Worm (Caenorhabditis elegans): ENCODE data around the gene R07B1.5.

The R07B1.5 gene

ce11 chrX:9868820-9869219, 5.4 kb downstream of the R07B1.5 start, which contains the start of gene R07B1.7:
R07B1.7 (plus strand) TSS chrX:9869120.
- no peak for TF ChIP-seq ceh-83 (GFP tag; optimal IDR thresholded peaks at IDR 0.05)
- no peak for TF ChIP-seq unc-120 (tag; optimal IDR thresholded peaks at IDR 0.05; ENCODE audit: poor library complexity, severe bottlenecking)
- TF ChIP-seq elt-1 (tag; optimal IDR thresholded peaks at IDR 0.05; ENCODE audit: borderline replicate concordance, insufficient read depth): no peak
- TF ChIP-seq ces-1 (GFP tag; optimal IDR thresholded peaks at IDR 0.05): no peak
- TF ChIP-seq ceh-43 (GFP tag; optimal IDR thresholded peaks at IDR 0.05): no peak
- TF ChIP-seq elt-3 (tag; optimal IDR thresholded peaks at IDR 0.05): no peak
- TF ChIP-seq mls-2 (tag; optimal IDR thresholded peaks at IDR 0.05): no peak
- TF ChIP-seq drap-1 (GFP tag; optimal IDR thresholded peaks at IDR 0.05): no peak
- no peak for TF ChIP-seq unc-62 (GFP tag; optimal IDR thresholded peaks at IDR 0.05)
- no peak for TF ChIP-seq snpc-4 (tag; optimal IDR thresholded peaks at IDR 0.05)
- no peak for TF ChIP-seq nhr-237 (tag; optimal IDR thresholded peaks at IDR 0.05)
- TF ChIP-seq zip-8 (tag; optimal IDR thresholded peaks at IDR 0.05): no peak
- no peak for TF ChIP-seq ceh-39 (tag; optimal IDR thresholded peaks at IDR 0.05)
- no peak for TF ChIP-seq lin-32 (GFP tag; optimal IDR thresholded peaks at IDR 0.05)

- TF ChIP-seq ces-1 (GFP tag; optimal IDR thresholded peaks at IDR 0.05): no peak
- TF ChIP-seq mls-2 (tag; optimal IDR thresholded peaks at IDR 0.05): no peak
- no peak for TF ChIP-seq unc-62 (GFP tag; optimal IDR thresholded peaks at IDR 0.05)
- no peak for TF ChIP-seq hlh-1 (tag; optimal IDR thresholded peaks at IDR 0.05)
- TF ChIP-seq flh-1 (GFP tag; optimal IDR thresholded peaks at IDR 0.05): no peak
- TF ChIP-seq elt-1 (tag; optimal IDR thresholded peaks at IDR 0.05; ENCODE audit: borderline replicate concordance, insufficient read depth): no peak
- TF ChIP-seq mab-5 (tag; optimal IDR thresholded peaks at IDR 0.05): no peak
- TF ChIP-seq sptf-1 (tag; optimal IDR thresholded peaks at IDR 0.05): no peak
- TF ChIP-seq ceh-39 (tag; optimal IDR thresholded peaks at IDR 0.05): no peak
- TF ChIP-seq zip-8 (tag; optimal IDR thresholded peaks at IDR 0.05): no peak
- TF ChIP-seq sem-2 (GFP tag; optimal IDR thresholded peaks at IDR 0.05): no peak
Observed at ce11 chrX:9869522-9869921, 6.1 kb downstream of the R07B1.5 start, which contains the start of gene R07B1.13. R07B1.13 (plus strand) TSS chrX:9869822.

- TF ChIP-seq ceh-83 (GFP tag; optimal IDR thresholded peaks at IDR 0.05) (no peak), nhr-76 (tag; optimal IDR thresholded peaks at IDR 0.05) (no peak), lsy-2 (tag; optimal IDR thresholded peaks at IDR 0.05) (no peak), unc-39 (tag; optimal IDR thresholded peaks at IDR 0.05) (no peak), elt-3 (tag; optimal IDR thresholded peaks at IDR 0.05) (no peak), nhr-237 (tag; optimal IDR thresholded peaks at IDR 0.05) (no peak), elt-1 (tag; optimal IDR thresholded peaks at IDR 0.05; ENCODE audit: borderline replicate concordance, insufficient read depth) (no peak), ceh-39 (tag; optimal IDR thresholded peaks at IDR 0.05) (no peak), nhr-12 (tag; optimal IDR thresholded peaks at IDR 0.05) (no peak), flh-1 (GFP tag; optimal IDR thresholded peaks at IDR 0.05) (no peak), snpc-4 (tag; optimal IDR thresholded peaks at IDR 0.05) (no peak), tbx-8 (GFP tag; optimal IDR thresholded peaks at IDR 0.05) (no peak), nhr-2 (tag; optimal IDR thresholded peaks at IDR 0.05) (no peak), drap-1 (GFP tag; optimal IDR thresholded peaks at IDR 0.05) (no peak), mls-2 (tag; optimal IDR thresholded peaks at IDR 0.05) (no peak), sptf-1 (tag; optimal IDR thresholded peaks at IDR 0.05) (no peak), ces-1 (GFP tag; optimal IDR thresholded peaks at IDR 0.05) (no peak), nhr-28 (tag; optimal IDR thresholded peaks at IDR 0.05) (no peak), lin-13 (tag; optimal IDR thresholded peaks at IDR 0.05) (no peak), zip-8 (tag; optimal IDR thresholded peaks at IDR 0.05) (no peak)
Observed at ce11 chrX:9872554-9872953, 9.2 kb downstream of the R07B1.5 start, which contains the start of gene R07B1.8. R07B1.8 (minus strand) TSS chrX:9872654.

- TF ChIP-seq ztf-11 (tag; optimal IDR thresholded peaks at IDR 0.05) (no peak), elt-3 (tag; optimal IDR thresholded peaks at IDR 0.05) (no peak), lsy-2 (tag; optimal IDR thresholded peaks at IDR 0.05) (no peak), cnd-1 (tag; optimal IDR thresholded peaks at IDR 0.05) (no peak), nhr-237 (tag; optimal IDR thresholded peaks at IDR 0.05) (no peak), bed-3 (GFP tag; optimal IDR thresholded peaks at IDR 0.05) (no peak), blmp-1 (tag; optimal IDR thresholded peaks at IDR 0.05) (no peak), hlh-1 (tag; optimal IDR thresholded peaks at IDR 0.05) (no peak), nhr-76 (tag; optimal IDR thresholded peaks at IDR 0.05) (no peak), snpc-4 (tag; optimal IDR thresholded peaks at IDR 0.05) (no peak), mep-1 (tag; optimal IDR thresholded peaks at IDR 0.05) (no peak), mab-5 (tag; optimal IDR thresholded peaks at IDR 0.05) (no peak), ham-2 (GFP tag; optimal IDR thresholded peaks at IDR 0.05) (no peak), ceh-39 (tag; optimal IDR thresholded peaks at IDR 0.05) (no peak), unc-62 (GFP tag; optimal IDR thresholded peaks at IDR 0.05) (no peak), ceh-83 (GFP tag; optimal IDR thresholded peaks at IDR 0.05) (no peak), nhr-28 (tag; optimal IDR thresholded peaks at IDR 0.05) (no peak), nhr-12 (tag; optimal IDR thresholded peaks at IDR 0.05) (no peak)
Observed at ce11 chrX:9877117-9877516, 13.7 kb downstream of the R07B1.5 start, which contains the start of gene R07B1.9. R07B1.9 (plus strand) TSS chrX:9877417.

Measured in whole organism, mixed stage, embryonic.